Fruit fly (Drosophila melanogaster): Measurements from ENCODE around the gene CG13833.

Gene CG13833

dm6 chr3R:23060166-23060565 is 24.8 kb upstream of the CG13833 start:
- no peak for TF ChIP-seq Jra (GFP tag; optimal IDR thresholded peaks at IDR 0.05)
- no peak for TF ChIP-seq Mio (GFP tag; optimal IDR thresholded peaks at IDR 0.05)
- no peak for TF ChIP-seq fru (GFP tag; optimal IDR thresholded peaks at IDR 0.05)
- no peak for TF ChIP-seq brk (GFP tag; optimal IDR thresholded peaks at IDR 0.05)
- no peak for TF ChIP-seq rgr (GFP tag; optimal IDR thresholded peaks at IDR 0.05)
- no peak for TF ChIP-seq dmrt93B (GFP tag; optimal IDR thresholded peaks at IDR 0.05)
- no peak for TF ChIP-seq CG9705 (GFP tag; optimal IDR thresholded peaks at IDR 0.05)
- TF ChIP-seq sage (GFP tag; optimal IDR thresholded peaks at IDR 0.05), result no peak
- no peak for TF ChIP-seq Hnf4 (GFP tag; optimal IDR thresholded peaks at IDR 0.05)
- no peak for TF ChIP-seq dsf (GFP tag; optimal IDR thresholded peaks at IDR 0.05; ENCODE audit: borderline replicate concordance)

- TF ChIP-seq HLH106 (tag; optimal IDR thresholded peaks at IDR 0.05) (no peak), Sp1 (GFP tag; optimal IDR thresholded peaks at IDR 0.05) (no peak), foxo (GFP tag; optimal IDR thresholded peaks at IDR 0.05) (no peak), Jra (GFP tag; optimal IDR thresholded peaks at IDR 0.05) (no peak), pan (optimal IDR thresholded peaks at IDR 0.05) (no peak), Dif (GFP tag; optimal IDR thresholded peaks at IDR 0.05; ENCODE audit: partially characterized antibody) (no peak), woc (GFP tag; optimal IDR thresholded peaks at IDR 0.05) (no peak), jim (GFP tag; optimal IDR thresholded peaks at IDR 0.05) (no peak), Rel (GFP tag; optimal IDR thresholded peaks at IDR 0.05) (no peak), Rel (tag; optimal IDR thresholded peaks at IDR 0.05) (no peak), psq (GFP tag; optimal IDR thresholded peaks at IDR 0.05) (no peak), dmrt93B (GFP tag; optimal IDR thresholded peaks at IDR 0.05) (no peak), sage (GFP tag; optimal IDR thresholded peaks at IDR 0.05) (no peak), dl (GFP tag; optimal IDR thresholded peaks at IDR 0.05; ENCODE audit: insufficient read depth in 1 of 2, partially characterized antibody in 2 of 2) (no peak), Mio (GFP tag; optimal IDR thresholded peaks at IDR 0.05) (no peak), sv (GFP tag; optimal IDR thresholded peaks at IDR 0.05) (no peak), Hr83 (GFP tag; optimal IDR thresholded peaks at IDR 0.05; ENCODE audit: poor library complexity, severe bottlenecking) (no peak), tai (GFP tag; optimal IDR thresholded peaks at IDR 0.05) (no peak)
Observed at dm6 chr3R:23058858-23059257, 23.5 kb upstream of the CG13833 start, which contains the start of gene Ctns. Gene Ctns (minus strand): TSS chr3R:23058958.

DNA sequence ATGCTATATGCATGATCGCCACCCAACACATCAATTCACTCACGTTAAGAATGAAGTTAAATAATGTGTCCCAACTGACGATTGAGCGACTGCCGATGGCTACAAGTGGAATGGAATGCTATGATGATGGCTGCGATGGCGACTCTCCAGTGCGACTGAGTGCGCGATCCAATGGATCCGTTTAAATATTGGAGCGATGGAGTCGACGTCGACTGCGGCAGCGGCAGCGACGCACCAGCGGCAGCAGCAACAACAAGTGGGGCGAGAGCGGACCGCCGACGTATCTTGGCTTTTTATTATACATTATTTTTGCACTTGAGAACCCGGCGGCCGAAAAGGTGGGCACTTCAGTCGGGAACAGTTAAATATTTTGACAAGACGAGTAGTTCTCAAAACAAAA is 22.0 kb upstream of the CG13833 start:
- TF ChIP-seq lola (GFP tag; optimal IDR thresholded peaks at IDR 0.05), result no peak
- TF ChIP-seq dl (GFP tag; optimal IDR thresholded peaks at IDR 0.05; ENCODE audit: insufficient read depth in 1 of 2, partially characterized antibody in 2 of 2), result no peak
- TF ChIP-seq Dif (GFP tag; optimal IDR thresholded peaks at IDR 0.05; ENCODE audit: partially characterized antibody), result peak; percentile 17
- TF ChIP-seq Rel (GFP tag; optimal IDR thresholded peaks at IDR 0.05), result no peak
- TF ChIP-seq Rel (tag; optimal IDR thresholded peaks at IDR 0.05), result no peak
- no peak for TF ChIP-seq Sp1 (GFP tag; optimal IDR thresholded peaks at IDR 0.05)

DNA sequence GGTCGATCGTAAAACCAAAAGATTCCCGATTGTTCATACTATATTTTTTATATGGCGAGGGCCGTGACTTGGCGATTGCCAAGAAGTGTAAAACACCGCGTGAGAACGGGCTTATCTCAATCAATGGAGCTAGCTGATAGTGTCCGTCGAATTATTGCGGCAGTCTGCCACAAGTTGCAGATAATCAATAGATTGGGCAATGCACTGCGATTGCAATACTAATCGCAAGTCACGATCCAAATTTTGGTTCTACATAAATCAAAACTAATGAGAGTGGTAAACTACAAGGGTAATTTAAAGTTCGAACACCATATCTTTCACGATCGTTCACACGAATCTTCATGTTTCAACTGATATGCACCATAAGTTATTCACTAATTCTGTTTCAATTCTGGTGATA is 21.4 kb upstream of the CG13833 start:
- TF ChIP-seq Hnf4 (GFP tag; optimal IDR thresholded peaks at IDR 0.05) (no peak), Myc (optimal IDR thresholded peaks at IDR 0.05) (no peak), pan (optimal IDR thresholded peaks at IDR 0.05) (no peak), N (GFP tag; optimal IDR thresholded peaks at IDR 0.05) (no peak), Rel (GFP tag; optimal IDR thresholded peaks at IDR 0.05) (no peak), Rel (tag; optimal IDR thresholded peaks at IDR 0.05) (peak; percentile 30)

dm6 chr3R:23056113-23056512 is 20.8 kb upstream of the CG13833 start:
- TF ChIP-seq jim (GFP tag; optimal IDR thresholded peaks at IDR 0.05), result no peak
- TF ChIP-seq pan (optimal IDR thresholded peaks at IDR 0.05), result no peak
- TF ChIP-seq sv (GFP tag; optimal IDR thresholded peaks at IDR 0.05), result no peak
- TF ChIP-seq rgr (GFP tag; optimal IDR thresholded peaks at IDR 0.05), result no peak
- TF ChIP-seq usp (GFP tag; optimal IDR thresholded peaks at IDR 0.05), result no peak
- no peak for TF ChIP-seq GATAd (GFP tag; optimal IDR thresholded peaks at IDR 0.05)
- no peak for TF ChIP-seq lola (GFP tag; optimal IDR thresholded peaks at IDR 0.05)
- TF ChIP-seq Myc (optimal IDR thresholded peaks at IDR 0.05), result no peak
- no peak for TF ChIP-seq fru (GFP tag; optimal IDR thresholded peaks at IDR 0.05)
- no peak for TF ChIP-seq Rel (GFP tag; optimal IDR thresholded peaks at IDR 0.05)
- no peak for TF ChIP-seq Rel (tag; optimal IDR thresholded peaks at IDR 0.05)
- TF ChIP-seq CG32264 (GFP tag; optimal IDR thresholded peaks at IDR 0.05), result no peak
- no peak for TF ChIP-seq Hr83 (GFP tag; optimal IDR thresholded peaks at IDR 0.05; ENCODE audit: poor library complexity, severe bottlenecking)
- TF ChIP-seq Dif (GFP tag; optimal IDR thresholded peaks at IDR 0.05; ENCODE audit: partially characterized antibody), result no peak
- no peak for TF ChIP-seq tai (GFP tag; optimal IDR thresholded peaks at IDR 0.05)
- TF ChIP-seq HLH106 (tag; optimal IDR thresholded peaks at IDR 0.05), result no peak
- no peak for TF ChIP-seq br (GFP tag; optimal IDR thresholded peaks at IDR 0.05)
- TF ChIP-seq CG9705 (GFP tag; optimal IDR thresholded peaks at IDR 0.05), result no peak
- no peak for TF ChIP-seq CrebA (GFP tag; optimal IDR thresholded peaks at IDR 0.05; ENCODE audit: borderline replicate concordance)
